Worm (Caenorhabditis elegans): ENCODE results near the gene nlp-78.
A peak's percentile ranks its signal among the peaks of the same experiment; 100 is the strongest.

The nlp-78 gene

DNA sequence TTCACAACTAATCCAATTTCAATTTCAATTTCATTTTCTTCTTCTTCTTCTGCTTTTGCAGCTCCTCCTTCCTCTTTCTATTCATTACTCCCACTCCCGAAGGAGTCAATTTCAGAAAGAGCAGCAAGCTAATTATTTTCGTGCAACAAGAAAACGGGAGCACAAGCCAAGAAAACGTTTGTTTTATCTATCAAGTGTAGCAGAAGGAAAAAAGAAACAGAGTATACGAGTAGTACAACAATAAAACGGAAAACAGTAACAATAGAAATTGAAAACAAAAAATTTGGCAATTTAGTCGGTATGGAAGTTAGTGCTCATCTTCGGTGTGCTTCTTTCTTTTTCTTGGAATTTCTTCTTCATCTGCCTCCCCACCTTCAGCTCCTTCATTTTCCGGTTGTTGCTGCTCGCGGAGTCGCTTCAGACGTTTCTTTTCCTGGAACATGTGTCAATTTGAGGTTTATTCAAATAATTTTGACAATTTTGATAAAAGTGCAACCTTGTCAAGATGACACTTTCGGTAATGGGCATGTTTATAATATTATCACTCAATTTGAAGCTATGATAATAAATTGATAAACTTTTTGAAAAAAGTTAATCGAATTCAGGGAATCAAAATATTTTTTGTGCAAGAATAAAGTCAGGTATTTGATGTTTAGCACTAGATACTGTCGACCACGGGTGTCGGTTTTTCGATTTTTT lies 29.9 kb downstream of the nlp-78 start, which contains the start of gene W07A12.8:
Gene W07A12.8 (minus strand): TSS at position 51 of the 699 bp plus-strand sequence.
- TF ChIP-seq zag-1 (tag; optimal IDR thresholded peaks at IDR 0.05) (no peak), nhr-76 (tag; optimal IDR thresholded peaks at IDR 0.05) (no peak), lin-35 (GFP tag; optimal IDR thresholded peaks at IDR 0.05) (no peak)

DNA sequence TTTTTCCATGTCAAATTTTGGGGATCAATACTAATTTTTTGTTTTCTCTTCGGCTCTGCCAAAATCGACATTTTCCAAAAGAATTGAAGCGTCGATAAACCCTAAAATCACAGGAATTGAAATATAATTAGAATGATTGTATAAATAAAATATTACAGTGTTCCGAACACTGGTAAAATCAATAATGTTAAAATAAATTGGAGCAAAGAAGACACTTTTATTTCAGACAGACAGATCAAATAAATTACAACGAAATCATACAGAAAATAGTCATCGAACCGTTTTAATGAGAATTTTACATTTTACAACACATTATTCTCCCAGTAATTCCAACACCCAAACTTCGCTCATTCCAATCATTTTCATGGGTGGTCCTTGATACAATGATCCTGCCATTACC lies 31.8 kb downstream of the nlp-78 start, which contains the start of gene T23G7.3:
Gene T23G7.3 (minus strand): TSS at position 101 of the 400 bp plus-strand sequence.
- TF ChIP-seq mab-9 (GFP tag; IDR thresholded peaks at IDR 0.05) (no peak), nhr-237 (tag; optimal IDR thresholded peaks at IDR 0.05) (no peak), rnt-1 (tag; optimal IDR thresholded peaks at IDR 0.05) (no peak), nhr-12 (tag; optimal IDR thresholded peaks at IDR 0.05) (no peak)

DNA sequence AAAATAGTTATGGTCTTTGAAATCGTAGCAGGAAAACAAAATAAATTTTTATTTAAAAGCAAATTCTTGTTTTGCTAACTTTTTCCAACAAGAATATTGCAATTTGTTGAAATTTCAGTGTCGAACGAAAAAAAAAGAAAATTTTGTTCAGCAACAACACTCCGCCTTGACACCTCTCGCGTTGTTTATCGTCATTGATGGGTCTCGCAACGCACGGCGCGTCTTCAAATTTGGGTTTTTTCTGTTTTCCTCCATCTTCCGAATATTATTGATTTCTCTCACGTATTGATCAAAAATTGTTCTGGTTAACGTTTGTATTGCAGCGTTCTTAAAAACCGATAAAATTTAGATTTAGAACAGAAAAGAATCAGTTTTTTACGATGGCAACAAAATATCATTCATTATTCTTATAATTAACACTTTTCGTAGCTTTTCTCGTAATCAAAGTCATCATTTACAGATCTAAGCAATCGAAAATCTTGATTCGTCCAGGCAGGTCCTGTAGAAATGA lies 33.5 kb downstream of the nlp-78 start, which contains the start of gene dpl-1:
Gene dpl-1 (plus strand): TSS at position 461 of the 511 bp plus-strand sequence.
- TF ChIP-seq nhr-12 (tag; optimal IDR thresholded peaks at IDR 0.05) (no peak), elt-3 (tag; optimal IDR thresholded peaks at IDR 0.05) (peak in 1 of 6 experiments; percentile 14), swsn-7 (tag; optimal IDR thresholded peaks at IDR 0.05) (peak; percentile 25), ceh-82 (tag; optimal IDR thresholded peaks at IDR 0.05) (peak in 1 of 3 experiments; percentile 26), nhr-85 (tag) (peak; percentile 49), nhr-71 (tag; optimal IDR thresholded peaks at IDR 0.05) (peak; percentile 46), efl-3 (GFP tag; optimal IDR thresholded peaks at IDR 0.05) (no peak), vab-15 (tag; optimal IDR thresholded peaks at IDR 0.05) (no peak), mep-1 (tag; optimal IDR thresholded peaks at IDR 0.05) (peak; percentile 32), nhr-90 (tag; optimal IDR thresholded peaks at IDR 0.05; ENCODE audit: poor library complexity) (no peak), sox-4 (tag; optimal IDR thresholded peaks at IDR 0.05) (no peak), mab-9 (GFP tag; IDR thresholded peaks at IDR 0.05) (no peak), grh-1 (GFP tag; IDR thresholded peaks at IDR 0.05) (no peak), ztf-11 (tag; optimal IDR thresholded peaks at IDR 0.05) (no peak), sup-37 (GFP tag; optimal IDR thresholded peaks at IDR 0.05) (no peak), zip-4 (GFP tag; optimal IDR thresholded peaks at IDR 0.05) (no peak), lin-39 (tag; optimal IDR thresholded peaks at IDR 0.05) (no peak), aly-2 (tag; optimal IDR thresholded peaks at IDR 0.05) (no peak), egl-27 (tag; optimal IDR thresholded peaks at IDR 0.05) (no peak), ceh-90 (tag; optimal IDR thresholded peaks at IDR 0.05) (no peak), hlh-17 (GFP tag; optimal IDR thresholded peaks at IDR 0.05; ENCODE audit: borderline replicate concordance) (no peak), blmp-1 (tag; optimal IDR thresholded peaks at IDR 0.05) (peak; percentile 33), nhr-11 (tag; optimal IDR thresholded peaks at IDR 0.05) (no peak), egl-13 (tag; optimal IDR thresholded peaks at IDR 0.05) (no peak), ceh-88 (GFP tag; IDR thresholded peaks at IDR 0.05) (no peak), mdl-1 (tag; optimal IDR thresholded peaks at IDR 0.05) (peak in 1 of 2 experiments; percentile 44), nhr-19 (GFP tag; conservative IDR thresholded peaks at IDR 0.05) (no peak), nhr-20 (tag; optimal IDR thresholded peaks at IDR 0.05) (peak; percentile 10), snu-23 (GFP tag; optimal IDR thresholded peaks at IDR 0.05) (peak; percentile 49), lin-35 (GFP tag; optimal IDR thresholded peaks at IDR 0.05) (peak; percentile 73 to 95), dpl-1 (GFP tag; optimal IDR thresholded peaks at IDR 0.05) (peak in 1 of 3 experiments; percentile 82), nhr-47 (tag; optimal IDR thresholded peaks at IDR 0.05) (peak; percentile 19), lin-13 (GFP tag; optimal IDR thresholded peaks at IDR 0.05) (peak; percentile 23), F16B12.6 (tag; optimal IDR thresholded peaks at IDR 0.05) (peak; percentile 31), C16A3.4 (tag; optimal IDR thresholded peaks at IDR 0.05) (peak; percentile 59), rnt-1 (tag; optimal IDR thresholded peaks at IDR 0.05) (peak; percentile 5), isw-1 (GFP tag; IDR thresholded peaks at IDR 0.05) (no peak), lsy-2 (tag; optimal IDR thresholded peaks at IDR 0.05) (peak in 1 of 2 experiments; percentile 77), skn-1 (tag; optimal IDR thresholded peaks at IDR 0.05) (peak; percentile 26), tbx-2 (tag; optimal IDR thresholded peaks at IDR 0.05) (peak; percentile 34), Y116A8C.19 (tag; optimal IDR thresholded peaks at IDR 0.05; ENCODE audit: borderline replicate concordance) (no peak), C34B4.2 (tag; optimal IDR thresholded peaks at IDR 0.05) (no peak), xbp-1 (tag; optimal IDR thresholded peaks at IDR 0.05) (peak; percentile 23)
